Fruit fly (Drosophila melanogaster) whole organism, pupa: Measurements from ENCODE around the gene mei-P26.
A peak's percentile ranks its signal among the peaks of the same experiment; 100 is the strongest.

ENCODE experiments used
- CG10348 ChIP-seq: fragments of 200-800 bp; sonication (Bioruptor generic); IDR thresholded peaks from 2 replicates; pipeline ENCODE4 v1.3.6; 2022; ENCODE audit warnings: missing biosample characterization, missing genetic modification characterization
- CG12605 ChIP-seq: fragments of 200-800 bp; sonication (Bioruptor generic); IDR thresholded peaks from 2 replicates; pipeline ENCODE4 v1.3.6; 2022; ENCODE audit warnings: missing biosample characterization, missing genetic modification characterization
- CG13204 ChIP-seq: fragments of 200-800 bp; sonication (Bioruptor generic); optimal IDR thresholded peaks from 2 replicates; lab custom pipeline; 2018; ENCODE audit warnings: missing biosample characterization, mild to moderate bottlenecking, missing genetic modification characterization, moderate library complexity
- CG15710 ChIP-seq: fragments of 200-800 bp; sonication (Bioruptor generic); optimal IDR thresholded peaks from 2 replicates; lab custom pipeline; 2018; ENCODE audit warnings: missing biosample characterization, mild to moderate bottlenecking, missing genetic modification characterization, moderate library complexity
- CG17806 ChIP-seq: fragments of 200-800 bp; sonication (Bioruptor generic); optimal IDR thresholded peaks from 2 replicates; lab custom pipeline; 2018; ENCODE audit warnings: missing biosample characterization, mild to moderate bottlenecking, missing genetic modification characterization, moderate library complexity
- CG4496 ChIP-seq: fragments of 200-800 bp; sonication (Bioruptor generic); IDR thresholded peaks from 3 replicates; pipeline ENCODE4 v1.3.6; 2022; ENCODE audit warnings: missing biosample characterization, missing genetic modification characterization
- CG8301 ChIP-seq: fragments of 200-800 bp; sonication (Bioruptor generic); optimal IDR thresholded peaks from 2 replicates; lab custom pipeline; 2018; ENCODE audit warnings: missing biosample characterization, mild to moderate bottlenecking, missing genetic modification characterization
- CG9948 ChIP-seq: fragments of 200-800 bp; sonication (Bioruptor generic); optimal IDR thresholded peaks from 2 replicates; lab custom pipeline; 2018; ENCODE audit warnings: missing biosample characterization, mild to moderate bottlenecking, missing genetic modification characterization, moderate library complexity
- EcR ChIP-seq: fragments of 200-800 bp; sonication (Bioruptor generic); optimal IDR thresholded peaks from 3 replicates; lab custom pipeline; 2019; ENCODE audit warnings: missing biosample characterization, missing genetic modification characterization, mild to moderate bottlenecking, moderate library complexity, missing genetic modification reagents
- Ets98B ChIP-seq: fragments of 200-800 bp; sonication (Bioruptor generic); IDR thresholded peaks from 2 replicates; pipeline ENCODE4 v1.3.6; 2022; ENCODE audit warnings: missing biosample characterization, missing genetic modification characterization
- Pif1B ChIP-seq: fragments of 200-800 bp; sonication (Bioruptor generic); optimal IDR thresholded peaks from 3 replicates; lab custom pipeline; 2016; ENCODE audit warnings: missing biosample characterization, missing genetic modification characterization
- fd96Ca ChIP-seq: fragments of 200-800 bp; sonication (Bioruptor generic); IDR thresholded peaks from 3 replicates; pipeline ENCODE4 v1.3.6; 2022; ENCODE audit warnings: missing biosample characterization, missing genetic modification characterization
- gl ChIP-seq: fragments of 200-800 bp; sonication (Bioruptor generic); optimal IDR thresholded peaks from 2 replicates; lab custom pipeline; 2018; ENCODE audit warnings: missing biosample characterization, mild to moderate bottlenecking, missing genetic modification characterization
- rn ChIP-seq: fragments of 200-800 bp; sonication (Bioruptor generic); IDR thresholded peaks from 2 replicates; pipeline ENCODE4 v1.3.6; 2022; ENCODE audit warnings: missing biosample characterization, missing genetic modification characterization

DNA sequence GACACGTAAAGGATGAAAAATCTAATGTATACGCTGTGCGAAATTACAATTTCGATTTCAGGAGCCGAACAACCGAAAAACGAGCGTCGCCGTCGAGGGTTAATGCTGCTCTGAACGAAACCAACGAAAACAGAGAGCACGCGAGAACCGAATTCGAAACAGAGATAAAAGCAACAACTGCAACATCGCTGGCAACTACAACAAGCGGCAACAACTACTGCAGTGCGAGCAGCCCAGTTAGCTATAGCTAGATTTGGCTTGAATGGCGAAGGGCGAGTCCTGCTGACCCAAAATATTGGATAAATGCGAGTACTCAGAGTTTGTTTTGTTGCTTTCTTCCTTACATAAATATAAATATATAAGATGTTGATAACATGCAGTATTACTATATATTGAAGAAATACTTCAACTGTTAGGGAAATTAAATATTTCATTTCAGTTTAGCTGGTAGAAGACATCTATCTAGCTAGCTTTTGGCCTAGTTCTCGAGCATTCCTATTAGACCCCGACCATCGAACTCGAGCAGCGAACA lies 28.1 kb upstream of the mei-P26 start, which contains the start of gene fend:
- TF ChIP-seq EcR (GFP tag; lab: Kevin White, UChicago), result no peak
- TF ChIP-seq CG8301 (tag; lab: Kevin White, UChicago), result peak; percentile 43
- TF ChIP-seq Ets98B (GFP tag; lab: Robert Waterston, UW), result no peak
- no peak for TF ChIP-seq CG10348 (GFP tag; lab: Robert Waterston, UW)
- no peak for TF ChIP-seq fd96Ca (GFP tag; lab: Robert Waterston, UW)
- no peak for TF ChIP-seq rn (GFP tag; lab: Robert Waterston, UW)
- TF ChIP-seq gl, result no peak
- no peak for TF ChIP-seq CG12605
- TF ChIP-seq Pif1B, result peak; percentile 49
- TF ChIP-seq CG17806, result no peak
- TF ChIP-seq CG4496 (GFP tag; lab: Robert Waterston, UW), result no peak
- TF ChIP-seq CG9948 (tag; lab: Kevin White, UChicago), result peak; percentile 2
- no peak for TF ChIP-seq CG13204 (GFP tag; lab: Kevin White, UChicago)
- peak; percentile 52 for TF ChIP-seq CG15710 (tag; lab: Kevin White, UChicago)
